Fruit fly (Drosophila melanogaster): ENCODE data around the gene bond.
A peak's percentile ranks its signal among the peaks of the same experiment; 100 is the strongest.

Gene bond

dm6 chr3R:22539762-22540161 lies 10.7 kb upstream of the bond start, which contains the start of gene CG5326:
CG5326 (minus strand) TSS chr3R:22539919.
- TF ChIP-seq Vsx2 (GFP tag; optimal IDR thresholded peaks at IDR 0.05; ENCODE audit: partially characterized antibody), result peak; percentile 7
- TF ChIP-seq Hr83 (GFP tag; optimal IDR thresholded peaks at IDR 0.05; ENCODE audit: poor library complexity, severe bottlenecking), result peak; percentile 4
- TF ChIP-seq Dfd (GFP tag; optimal IDR thresholded peaks at IDR 0.05), result no peak

- no peak for TF ChIP-seq Rel (GFP tag; optimal IDR thresholded peaks at IDR 0.05)
- no peak for TF ChIP-seq Rel (tag; optimal IDR thresholded peaks at IDR 0.05)
- no peak for TF ChIP-seq N (GFP tag; optimal IDR thresholded peaks at IDR 0.05)
- TF ChIP-seq Dfd (GFP tag; optimal IDR thresholded peaks at IDR 0.05), result no peak
- no peak for TF ChIP-seq fru (GFP tag; optimal IDR thresholded peaks at IDR 0.05)
- TF ChIP-seq rgr (GFP tag; optimal IDR thresholded peaks at IDR 0.05), result no peak
- TF ChIP-seq h (GFP tag; optimal IDR thresholded peaks at IDR 0.05), result no peak
- TF ChIP-seq Hnf4 (GFP tag; optimal IDR thresholded peaks at IDR 0.05), result no peak
- TF ChIP-seq Myc (optimal IDR thresholded peaks at IDR 0.05), result no peak
- TF ChIP-seq CG9705 (GFP tag; optimal IDR thresholded peaks at IDR 0.05), result no peak
- no peak for TF ChIP-seq ey (GFP tag; optimal IDR thresholded peaks at IDR 0.05)
- TF ChIP-seq foxo (GFP tag; optimal IDR thresholded peaks at IDR 0.05), result no peak
Measured at dm6 chr3R:22540686-22541085, 9.8 kb upstream of the bond start.

- TF ChIP-seq Dfd (GFP tag; optimal IDR thresholded peaks at IDR 0.05) (no peak), HLH106 (tag; optimal IDR thresholded peaks at IDR 0.05) (no peak), CG9705 (GFP tag; optimal IDR thresholded peaks at IDR 0.05) (no peak), fru (GFP tag; optimal IDR thresholded peaks at IDR 0.05) (no peak), Hnf4 (GFP tag; optimal IDR thresholded peaks at IDR 0.05) (no peak), Abd-B (GFP tag; optimal IDR thresholded peaks at IDR 0.05) (no peak)
Measured at dm6 chr3R:22542773-22543411, 7.6 kb upstream of the bond start.

dm6 chr3R:22546017-22546416 lies 4.5 kb upstream of the bond start:
- TF ChIP-seq fru (GFP tag; optimal IDR thresholded peaks at IDR 0.05), result no peak
- no peak for TF ChIP-seq usp (GFP tag; optimal IDR thresholded peaks at IDR 0.05)
- TF ChIP-seq HLH106 (tag; optimal IDR thresholded peaks at IDR 0.05), result no peak
- TF ChIP-seq Rel (GFP tag; optimal IDR thresholded peaks at IDR 0.05), result no peak
- peak; percentile 61 for TF ChIP-seq Rel (tag; optimal IDR thresholded peaks at IDR 0.05)
- no peak for TF ChIP-seq ey (GFP tag; optimal IDR thresholded peaks at IDR 0.05)
- no peak for TF ChIP-seq sv (GFP tag; optimal IDR thresholded peaks at IDR 0.05)
- no peak for TF ChIP-seq foxo (GFP tag; optimal IDR thresholded peaks at IDR 0.05)

dm6 chr3R:22547585-22548022 lies 2.9 kb upstream of the bond start, which contains the start of gene AdipoR:
AdipoR (minus strand) TSS chr3R:22547846.
- peak; percentile 1 for TF ChIP-seq fru (GFP tag; optimal IDR thresholded peaks at IDR 0.05)
- peak; percentile 32 for TF ChIP-seq rgr (GFP tag; optimal IDR thresholded peaks at IDR 0.05)
- peak; percentile 11 for TF ChIP-seq OdsH (GFP tag; optimal IDR thresholded peaks at IDR 0.05)
- TF ChIP-seq foxo (GFP tag; optimal IDR thresholded peaks at IDR 0.05), result peak in 1 of 2 experiments; percentile 8
- TF ChIP-seq Hnf4 (GFP tag; optimal IDR thresholded peaks at IDR 0.05), result peak; percentile 11
- TF ChIP-seq Hr83 (GFP tag; optimal IDR thresholded peaks at IDR 0.05; ENCODE audit: poor library complexity, severe bottlenecking), result no peak
- TF ChIP-seq Mio (GFP tag; optimal IDR thresholded peaks at IDR 0.05), result no peak
- TF ChIP-seq h (GFP tag; optimal IDR thresholded peaks at IDR 0.05), result peak; percentile 43
- peak; percentile 37 for TF ChIP-seq Sp1 (GFP tag; optimal IDR thresholded peaks at IDR 0.05)
- TF ChIP-seq Rel (GFP tag; optimal IDR thresholded peaks at IDR 0.05), result no peak
- TF ChIP-seq Rel (tag; optimal IDR thresholded peaks at IDR 0.05), result peak; percentile 78
- no peak for TF ChIP-seq Abd-B (GFP tag; optimal IDR thresholded peaks at IDR 0.05)

- TF ChIP-seq woc (GFP tag; optimal IDR thresholded peaks at IDR 0.05), result no peak
- no peak for TF ChIP-seq dl (GFP tag; optimal IDR thresholded peaks at IDR 0.05; ENCODE audit: insufficient read depth in 1 of 2, partially characterized antibody in 2 of 2)
- TF ChIP-seq Hnf4 (GFP tag; optimal IDR thresholded peaks at IDR 0.05), result no peak
- TF ChIP-seq Vsx2 (GFP tag; optimal IDR thresholded peaks at IDR 0.05; ENCODE audit: partially characterized antibody), result no peak
- TF ChIP-seq sv (GFP tag; optimal IDR thresholded peaks at IDR 0.05), result no peak
- TF ChIP-seq GATAd (GFP tag; optimal IDR thresholded peaks at IDR 0.05), result no peak
- TF ChIP-seq pan (optimal IDR thresholded peaks at IDR 0.05), result no peak
- no peak for TF ChIP-seq br (GFP tag; optimal IDR thresholded peaks at IDR 0.05)
- no peak for TF ChIP-seq HLH106 (tag; optimal IDR thresholded peaks at IDR 0.05)
- no peak for TF ChIP-seq dmrt93B (GFP tag; optimal IDR thresholded peaks at IDR 0.05)
- no peak for TF ChIP-seq rgr (GFP tag; optimal IDR thresholded peaks at IDR 0.05)
- no peak for TF ChIP-seq Mio (GFP tag; optimal IDR thresholded peaks at IDR 0.05)
- TF ChIP-seq Abd-B (GFP tag; optimal IDR thresholded peaks at IDR 0.05), result no peak
- TF ChIP-seq dsf (GFP tag; optimal IDR thresholded peaks at IDR 0.05; ENCODE audit: borderline replicate concordance), result no peak
- no peak for TF ChIP-seq foxo (GFP tag; optimal IDR thresholded peaks at IDR 0.05)
- no peak for TF ChIP-seq Myc (optimal IDR thresholded peaks at IDR 0.05)
- no peak for TF ChIP-seq Dfd (GFP tag; optimal IDR thresholded peaks at IDR 0.05)
- no peak for TF ChIP-seq lola (GFP tag; optimal IDR thresholded peaks at IDR 0.05)
- no peak for TF ChIP-seq Jra (GFP tag; optimal IDR thresholded peaks at IDR 0.05)
Measured at dm6 chr3R:22552686-22553085, 2.2 kb downstream of the bond start.
